Worm (Caenorhabditis elegans): Measurements from ENCODE around the gene srw-48.

The srw-48 gene

ce11 chrV:16459377-16459776 is 38.6 kb downstream of the srw-48 start:
- TF ChIP-seq eor-1 (tag; optimal IDR thresholded peaks at IDR 0.05) (no peak), hmg-11 (tag; optimal IDR thresholded peaks at IDR 0.05) (no peak), nhr-11 (tag; optimal IDR thresholded peaks at IDR 0.05) (no peak), zag-1 (tag; optimal IDR thresholded peaks at IDR 0.05) (no peak), elt-3 (tag; optimal IDR thresholded peaks at IDR 0.05) (no peak), skn-1 (tag; optimal IDR thresholded peaks at IDR 0.05) (no peak), nhr-237 (tag; optimal IDR thresholded peaks at IDR 0.05) (no peak), egl-27 (tag; optimal IDR thresholded peaks at IDR 0.05) (no peak), fkh-2 (tag; optimal IDR thresholded peaks at IDR 0.05) (no peak), ZK546.5 (tag; optimal IDR thresholded peaks at IDR 0.05) (no peak), unc-62 (GFP tag; optimal IDR thresholded peaks at IDR 0.05) (no peak), ztf-11 (tag; optimal IDR thresholded peaks at IDR 0.05) (no peak), lsy-12 (tag; optimal IDR thresholded peaks at IDR 0.05) (no peak), elt-1 (tag; optimal IDR thresholded peaks at IDR 0.05) (no peak), ceh-9 (tag; optimal IDR thresholded peaks at IDR 0.05) (no peak), nhr-23 (tag; optimal IDR thresholded peaks at IDR 0.05) (no peak), unc-39 (tag; optimal IDR thresholded peaks at IDR 0.05) (no peak), nhr-76 (tag; optimal IDR thresholded peaks at IDR 0.05) (no peak), ama-1 (optimal IDR thresholded peaks at IDR 0.05) (no peak)

DNA sequence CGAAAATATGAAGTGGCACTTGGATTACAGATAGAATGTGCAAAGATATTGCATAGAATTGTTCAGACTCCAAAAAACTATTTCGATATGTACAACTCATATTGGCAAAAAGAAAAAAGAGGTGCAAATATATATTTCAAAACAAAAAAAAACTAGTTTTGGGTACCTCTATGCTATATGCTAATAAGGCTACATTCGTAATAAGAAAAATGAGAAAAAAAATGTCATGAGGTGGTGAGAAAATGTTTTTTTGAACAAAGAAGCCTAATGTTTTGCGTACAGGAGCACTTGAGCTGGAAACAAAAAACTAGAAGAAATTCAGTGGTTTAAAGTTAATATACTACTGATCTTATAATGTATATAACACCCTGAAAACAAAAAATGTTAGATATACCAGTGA is 40.1 kb downstream of the srw-48 start, which contains the start of gene srh-142:
Gene srh-142 (minus strand): TSS at position 101 of the 400 bp plus-strand sequence.
- TF ChIP-seq nhr-67 (tag; optimal IDR thresholded peaks at IDR 0.05) (no peak), unc-62 (GFP tag; optimal IDR thresholded peaks at IDR 0.05) (no peak), ceh-16 (tag; optimal IDR thresholded peaks at IDR 0.05) (no peak), ceh-82 (tag; optimal IDR thresholded peaks at IDR 0.05) (no peak), mml-1 (tag; optimal IDR thresholded peaks at IDR 0.05) (no peak), aly-2 (tag; optimal IDR thresholded peaks at IDR 0.05) (no peak), elt-3 (tag; optimal IDR thresholded peaks at IDR 0.05) (no peak), daf-12 (tag; optimal IDR thresholded peaks at IDR 0.05) (no peak), unc-39 (tag; optimal IDR thresholded peaks at IDR 0.05) (no peak), egl-27 (tag; optimal IDR thresholded peaks at IDR 0.05) (no peak), ama-1 (optimal IDR thresholded peaks at IDR 0.05) (no peak), elt-1 (tag; optimal IDR thresholded peaks at IDR 0.05) (no peak), hmg-11 (tag; optimal IDR thresholded peaks at IDR 0.05) (no peak), ceh-28 (tag; optimal IDR thresholded peaks at IDR 0.05) (no peak), egl-5 (tag; optimal IDR thresholded peaks at IDR 0.05) (no peak), fkh-2 (tag; optimal IDR thresholded peaks at IDR 0.05) (no peak), nhr-25 (tag; optimal IDR thresholded peaks at IDR 0.05) (no peak), ztf-11 (tag; optimal IDR thresholded peaks at IDR 0.05) (no peak), ceh-9 (tag; optimal IDR thresholded peaks at IDR 0.05) (no peak), elt-2 (tag; optimal IDR thresholded peaks at IDR 0.05) (no peak)

- no peak for TF ChIP-seq lin-39 (tag; optimal IDR thresholded peaks at IDR 0.05)
- no peak for TF ChIP-seq nhr-12 (tag; optimal IDR thresholded peaks at IDR 0.05)
- no peak for TF ChIP-seq nhr-237 (tag; optimal IDR thresholded peaks at IDR 0.05)
- no peak for TF ChIP-seq ceh-9 (tag; optimal IDR thresholded peaks at IDR 0.05)
- TF ChIP-seq nhr-11 (tag; optimal IDR thresholded peaks at IDR 0.05) = no peak
- no peak for TF ChIP-seq hmg-11 (tag; optimal IDR thresholded peaks at IDR 0.05)
- TF ChIP-seq sea-2 (GFP tag; optimal IDR thresholded peaks at IDR 0.05) = no peak
- TF ChIP-seq unc-39 (tag; optimal IDR thresholded peaks at IDR 0.05) = no peak
- TF ChIP-seq elt-2 (tag; optimal IDR thresholded peaks at IDR 0.05) = no peak
- TF ChIP-seq ceh-16 (tag; optimal IDR thresholded peaks at IDR 0.05) = no peak
- no peak for TF ChIP-seq egl-27 (tag; optimal IDR thresholded peaks at IDR 0.05)
- no peak for TF ChIP-seq nhr-25 (tag; optimal IDR thresholded peaks at IDR 0.05)
Measured at ce11 chrV:16467840-16468239, 47.0 kb downstream of the srw-48 start, which contains the start of gene sru-44. sru-44 (minus strand) TSS chrV:16467940.

DNA sequence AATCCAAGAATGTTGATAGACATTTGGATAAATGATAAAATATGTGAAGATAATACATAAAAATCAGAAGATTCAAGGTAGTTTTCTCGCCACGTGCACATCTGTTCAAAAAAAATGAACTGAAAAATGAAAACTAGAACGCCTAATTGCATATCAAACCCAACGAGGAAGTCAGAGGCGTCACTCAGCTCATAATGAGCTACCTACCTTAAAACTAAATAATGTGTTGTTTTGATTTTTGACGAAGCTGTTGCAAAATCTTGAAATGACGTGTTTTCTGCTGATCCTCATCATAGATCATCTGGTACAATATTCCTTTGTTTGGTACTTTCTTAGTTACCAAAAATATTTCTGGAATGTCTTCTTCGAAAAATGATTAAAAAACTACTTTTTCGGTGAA is 50.1 kb downstream of the srw-48 start, which contains the start of gene srh-138:
Gene srh-138 (minus strand): TSS at position 101 of the 400 bp plus-strand sequence.
- no peak for TF ChIP-seq nhr-67 (tag; optimal IDR thresholded peaks at IDR 0.05)

DNA sequence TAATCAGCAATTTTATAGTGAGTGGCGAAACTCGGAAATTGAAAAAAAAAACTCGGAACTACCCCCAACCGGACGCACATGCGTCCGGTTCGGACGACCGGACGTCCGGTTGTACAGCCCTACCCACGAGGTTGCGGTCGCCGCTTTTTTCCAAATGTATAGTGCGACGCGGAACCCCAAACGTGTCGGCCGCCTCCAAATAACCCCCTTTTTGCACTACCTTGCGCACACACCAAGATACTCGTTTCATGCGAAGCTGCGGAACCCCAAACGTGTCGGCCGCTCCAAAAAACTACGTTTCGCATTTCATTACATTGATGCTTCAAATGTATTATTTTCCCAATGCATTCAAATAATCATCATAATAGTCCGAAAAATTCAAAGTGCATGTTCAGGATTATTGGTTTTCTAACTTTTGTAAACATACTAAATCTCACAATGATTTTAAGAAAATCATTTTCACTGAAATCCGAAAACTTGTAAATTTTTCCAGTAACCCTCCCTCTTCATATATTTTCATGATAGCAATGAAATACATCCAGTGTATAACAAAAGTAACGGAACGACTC is 51.3 kb downstream of the srw-48 start, which contains the start of gene srw-35:
Gene srw-35 (plus strand): TSS at position 519 of the 569 bp plus-strand sequence.
- TF ChIP-seq ceh-28 (tag; optimal IDR thresholded peaks at IDR 0.05) (no peak), egl-5 (tag; optimal IDR thresholded peaks at IDR 0.05) (no peak), nhr-237 (tag; optimal IDR thresholded peaks at IDR 0.05) (no peak), egl-27 (tag; optimal IDR thresholded peaks at IDR 0.05) (no peak), unc-39 (tag; optimal IDR thresholded peaks at IDR 0.05) (no peak), R02D3.7 (tag; optimal IDR thresholded peaks at IDR 0.05) (no peak), aly-2 (tag; optimal IDR thresholded peaks at IDR 0.05) (no peak), snpc-4 (tag; optimal IDR thresholded peaks at IDR 0.05) (no peak), nhr-77 (tag; optimal IDR thresholded peaks at IDR 0.05) (no peak), ZK546.5 (tag; optimal IDR thresholded peaks at IDR 0.05) (no peak), lin-15B (tag; optimal IDR thresholded peaks at IDR 0.05) (no peak), nhr-11 (tag; optimal IDR thresholded peaks at IDR 0.05) (no peak), lsy-12 (tag; optimal IDR thresholded peaks at IDR 0.05) (no peak), pqm-1 (tag; optimal IDR thresholded peaks at IDR 0.05) (no peak), ztf-11 (tag; optimal IDR thresholded peaks at IDR 0.05) (no peak), sea-2 (GFP tag; optimal IDR thresholded peaks at IDR 0.05) (no peak), nhr-23 (tag; optimal IDR thresholded peaks at IDR 0.05) (no peak), mml-1 (tag; optimal IDR thresholded peaks at IDR 0.05) (no peak), ceh-16 (tag; optimal IDR thresholded peaks at IDR 0.05) (no peak)
